Worm (Caenorhabditis elegans) whole organism, L2 larva: ENCODE results near the gene F35H10.6.

Source experiments
- C34F6.9 ChIP-seq: fragments of 150-350 bp; optimal IDR thresholded peaks from 2 replicates; lab custom pipeline; 2014; ENCODE audit warnings: missing biosample characterization, missing genetic modification characterization
- F13H6.1 ChIP-seq: sonication (generic microtip); optimal IDR thresholded peaks from 2 replicates; lab custom pipeline; 2016; ENCODE audit warnings: missing genetic modification characterization, missing compliant biosample characterization
- R02D3.7 ChIP-seq: fragments of 150-350 bp; optimal IDR thresholded peaks from 2 replicates; lab custom pipeline; 2014; ENCODE audit warnings: missing biosample characterization, missing genetic modification characterization
- Y55F3AM.14 ChIP-seq: fragments of 200-800 bp; sonication (Bioruptor generic); optimal IDR thresholded peaks from 2 replicates; lab custom pipeline; 2018; ENCODE audit warnings: mild to moderate bottlenecking, missing genetic modification characterization, missing compliant biosample characterization
- ZK546.5 ChIP-seq: sonication (generic microtip); optimal IDR thresholded peaks from 2 replicates; lab custom pipeline; 2017; ENCODE audit warnings: missing biosample characterization, missing genetic modification characterization
- alr-1 ChIP-seq: fragments of 150-350 bp; optimal IDR thresholded peaks from 2 replicates; lab custom pipeline; 2014; ENCODE audit warnings: missing biosample characterization, missing genetic modification characterization
- aly-2 ChIP-seq: fragments of 150-350 bp; optimal IDR thresholded peaks from 2 replicates; lab custom pipeline; 2014; ENCODE audit warnings: missing biosample characterization, missing genetic modification characterization
- ama-1 ChIP-seq: fragments of 150-350 bp; optimal IDR thresholded peaks from 2 replicates; lab custom pipeline; 2018; ENCODE audit warnings: inconsistent platforms
- blmp-1 ChIP-seq: sonication (generic microtip); optimal IDR thresholded peaks from 2 replicates; lab custom pipeline; 2017; ENCODE audit warnings: missing genetic modification characterization, mild to moderate bottlenecking, missing compliant biosample characterization, antibody characterized with exemption, moderate library complexity; ENCODE audit not compliant: insufficient read depth
- ceh-16 ChIP-seq: fragments of 150-350 bp; optimal IDR thresholded peaks from 2 replicates; lab custom pipeline; 2014; ENCODE audit warnings: missing biosample characterization, missing genetic modification characterization
- ceh-82 ChIP-seq: fragments of 150-350 bp; optimal IDR thresholded peaks from 2 replicates; lab custom pipeline; 2014; ENCODE audit warnings: missing biosample characterization, missing genetic modification characterization
- crh-2 ChIP-seq: sonication (generic microtip); optimal IDR thresholded peaks from 2 replicates; lab custom pipeline; 2017; ENCODE audit warnings: missing biosample characterization, missing genetic modification characterization
- dmd-4 ChIP-seq: sonication (generic microtip); optimal IDR thresholded peaks from 2 replicates; lab custom pipeline; 2017; ENCODE audit warnings: missing biosample characterization, missing genetic modification characterization
- egl-27 ChIP-seq: sonication (generic microtip); optimal IDR thresholded peaks from 3 replicates; lab custom pipeline; 2017; ENCODE audit warnings: missing biosample characterization, missing genetic modification reagents, missing genetic modification characterization
- elt-1 ChIP-seq: fragments of 150-350 bp; optimal IDR thresholded peaks from 2 replicates; lab custom pipeline; 2014; ENCODE audit warnings: missing biosample characterization, missing genetic modification characterization
- elt-3 ChIP-seq: sonication (generic microtip); optimal IDR thresholded peaks from 2 replicates; lab custom pipeline; 2017; ENCODE audit warnings: missing biosample characterization, missing genetic modification characterization
- fos-1 ChIP-seq: fragments of 150-350 bp; optimal IDR thresholded peaks from 2 replicates; lab custom pipeline; 2014; ENCODE audit warnings: missing biosample characterization, missing genetic modification characterization
- gmeb-1 ChIP-seq: fragments of 150-350 bp; optimal IDR thresholded peaks from 2 replicates; lab custom pipeline; 2014; ENCODE audit warnings: missing biosample characterization, missing genetic modification characterization
- lin-13 ChIP-seq: fragments of 150-350 bp; optimal IDR thresholded peaks from 2 replicates; lab custom pipeline; 2014; ENCODE audit warnings: missing biosample characterization, missing genetic modification reagents, missing genetic modification characterization
- lin-39 ChIP-seq: fragments of 150-350 bp; optimal IDR thresholded peaks from 2 replicates; lab custom pipeline; 2014; ENCODE audit warnings: missing biosample characterization, missing genetic modification reagents, missing genetic modification characterization
- lsy-2 ChIP-seq, 2 experiments: fragments of 150-350 bp in 1 of 2; sonication (generic microtip) in 1 of 2; optimal IDR thresholded peaks; 2 replicates each; lab custom pipeline; 2014 to 2017; ENCODE audit warnings: missing biosample characterization in 2 of 2, missing genetic modification characterization in 2 of 2
- mab-5 ChIP-seq: fragments of 150-350 bp; optimal IDR thresholded peaks from 2 replicates; lab custom pipeline; 2014; ENCODE audit warnings: missing biosample characterization, missing genetic modification characterization
- mbf-1 ChIP-seq: sonication (generic microtip); optimal IDR thresholded peaks from 2 replicates; lab custom pipeline; 2017; ENCODE audit warnings: missing biosample characterization, missing genetic modification characterization
- mdl-1 ChIP-seq, 2 experiments: fragments of 150-350 bp in 1 of 2; sonication (generic microtip) in 1 of 2; optimal IDR thresholded peaks; 2 replicates each; lab custom pipeline; 2017; ENCODE audit warnings: missing biosample characterization in 2 of 2, missing genetic modification characterization in 2 of 2
- nhr-10 ChIP-seq: sonication (generic microtip); optimal IDR thresholded peaks from 2 replicates; lab custom pipeline; 2017; ENCODE audit warnings: missing biosample characterization, missing genetic modification characterization
- nhr-11 ChIP-seq: fragments of 150-350 bp; optimal IDR thresholded peaks from 2 replicates; lab custom pipeline; 2014; ENCODE audit warnings: missing biosample characterization, missing genetic modification characterization
- nhr-12 ChIP-seq: fragments of 150-350 bp; optimal IDR thresholded peaks from 2 replicates; lab custom pipeline; 2014; ENCODE audit warnings: missing biosample characterization, missing genetic modification characterization
- nhr-129 ChIP-seq: fragments of 150-350 bp; optimal IDR thresholded peaks from 2 replicates; lab custom pipeline; 2014; ENCODE audit warnings: missing biosample characterization, missing genetic modification characterization
- nhr-21 ChIP-seq: fragments of 150-350 bp; optimal IDR thresholded peaks from 2 replicates; lab custom pipeline; 2014; ENCODE audit warnings: missing biosample characterization, missing genetic modification characterization
- nhr-23 ChIP-seq: fragments of 150-350 bp; optimal IDR thresholded peaks from 2 replicates; lab custom pipeline; 2014; ENCODE audit warnings: missing biosample characterization, missing genetic modification reagents, missing genetic modification characterization
- nhr-237 ChIP-seq: fragments of 150-350 bp; optimal IDR thresholded peaks from 2 replicates; lab custom pipeline; 2014; ENCODE audit warnings: missing biosample characterization, missing genetic modification characterization
- nhr-25 ChIP-seq: fragments of 150-350 bp; sonication (generic microtip); optimal IDR thresholded peaks from 3 replicates; lab custom pipeline; 2014; ENCODE audit warnings: missing biosample characterization, missing genetic modification characterization
- nhr-6 ChIP-seq: fragments of 150-350 bp; optimal IDR thresholded peaks from 2 replicates; lab custom pipeline; 2014; ENCODE audit warnings: missing biosample characterization, missing genetic modification characterization
- nhr-77 ChIP-seq: fragments of 150-350 bp; optimal IDR thresholded peaks from 2 replicates; lab custom pipeline; 2014; ENCODE audit warnings: missing biosample characterization, missing genetic modification characterization
- peb-1 ChIP-seq: fragments of 150-350 bp; optimal IDR thresholded peaks from 2 replicates; lab custom pipeline; 2014; ENCODE audit warnings: missing biosample characterization, missing genetic modification characterization
- sem-4 ChIP-seq: fragments of 150-350 bp; optimal IDR thresholded peaks from 2 replicates; lab custom pipeline; 2014; ENCODE audit warnings: missing biosample characterization, missing genetic modification reagents, missing genetic modification characterization
- skn-1 ChIP-seq: sonication (generic microtip); optimal IDR thresholded peaks from 2 replicates; lab custom pipeline; 2017; ENCODE audit warnings: missing biosample characterization, missing genetic modification characterization
- sma-3 ChIP-seq: sonication (generic microtip); optimal IDR thresholded peaks from 2 replicates; lab custom pipeline; 2016; ENCODE audit warnings: missing genetic modification reagents, missing genetic modification characterization, missing compliant biosample characterization
- sma-9 ChIP-seq, 2 experiments: fragments of 150-350 bp in 1 of 2; sonication (generic microtip) in 1 of 2; optimal IDR thresholded peaks; 2 replicates each; lab custom pipeline; 2014 to 2016; ENCODE audit warnings: missing genetic modification characterization in 2 of 2, mild to moderate bottlenecking in 1 of 2, missing biosample characterization in 1 of 2, missing compliant biosample characterization in 1 of 2, missing genetic modification reagents in 1 of 2, moderate library complexity in 1 of 2
- snpc-4 ChIP-seq: fragments of 150-350 bp; optimal IDR thresholded peaks from 2 replicates; lab custom pipeline; 2014; ENCODE audit warnings: missing biosample characterization, missing genetic modification characterization
- unc-39 ChIP-seq: fragments of 150-350 bp; optimal IDR thresholded peaks from 2 replicates; lab custom pipeline; 2014; ENCODE audit warnings: missing biosample characterization, missing genetic modification characterization
- unc-55 ChIP-seq: fragments of 150-350 bp; sonication (generic microtip); optimal IDR thresholded peaks from 3 replicates; lab custom pipeline; 2014; ENCODE audit warnings: missing biosample characterization, missing genetic modification reagents, missing genetic modification characterization
- unc-62 ChIP-seq: fragments of 150-350 bp; optimal IDR thresholded peaks from 2 replicates; lab custom pipeline; 2014; ENCODE audit warnings: missing biosample characterization, missing genetic modification reagents, missing genetic modification characterization
- zag-1 ChIP-seq: fragments of 150-350 bp; optimal IDR thresholded peaks from 2 replicates; lab custom pipeline; 2014; ENCODE audit warnings: missing biosample characterization, missing genetic modification characterization
- ztf-1 ChIP-seq: fragments of 200-800 bp; sonication (Bioruptor generic); conservative IDR thresholded peaks from 2 replicates; pipeline ENCODE4 v1.3.6; 2022; ENCODE audit warnings: missing genetic modification characterization, missing compliant biosample characterization
- ztf-11 ChIP-seq: sonication (generic microtip); optimal IDR thresholded peaks from 2 replicates; lab custom pipeline; 2017; ENCODE audit warnings: missing biosample characterization, missing genetic modification characterization
- ztf-4 ChIP-seq: fragments of 150-350 bp; optimal IDR thresholded peaks from 2 replicates; lab custom pipeline; 2014; ENCODE audit warnings: missing biosample characterization, missing genetic modification characterization

F35H10.6 gene

DNA sequence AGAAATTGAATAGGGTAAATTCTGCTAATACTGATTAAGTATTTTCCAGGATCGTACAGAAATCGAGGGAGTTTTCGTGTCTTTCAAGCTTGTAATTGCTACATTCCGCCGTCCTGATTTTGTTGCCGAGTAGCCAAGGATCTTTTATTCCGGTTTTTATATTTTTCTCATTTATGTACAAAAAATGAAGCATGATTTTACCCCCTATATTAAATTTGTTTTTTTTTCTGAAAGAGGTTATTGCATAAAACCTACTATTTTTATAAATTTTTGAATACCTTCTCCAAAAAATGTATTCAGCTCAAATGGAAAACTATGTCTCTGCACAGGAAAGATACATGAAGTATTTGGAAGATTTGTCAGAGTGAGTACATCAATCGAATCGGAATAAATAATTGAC, at the start of gene F35H10.6:
F35H10.6 (plus strand) TSS at position 301 of the 400 bp plus-strand sequence.
- no peak for TF ChIP-seq nhr-10 (tag; lab: Kevin White, UChicago)
- no peak for TF ChIP-seq lin-13 (GFP tag; lab: Kevin White, UChicago)
- no peak for TF ChIP-seq lsy-2 (tag; optimal IDR thresholded peaks at IDR 0.05; lab: Kevin White, UChicago)
- no peak for TF ChIP-seq ama-1 (lab: Kevin White, UChicago)
- no peak for TF ChIP-seq egl-27 (tag; lab: Kevin White, UChicago)
- no peak for TF ChIP-seq alr-1 (tag; lab: Kevin White, UChicago)
- TF ChIP-seq aly-2 (tag; lab: Kevin White, UChicago): no peak
- no peak for TF ChIP-seq sem-4 (tag; lab: Kevin White, UChicago)
- TF ChIP-seq nhr-129 (tag; lab: Kevin White, UChicago): no peak
- no peak for TF ChIP-seq nhr-237 (tag; lab: Kevin White, UChicago)
- no peak for TF ChIP-seq crh-2 (tag; lab: Kevin White, UChicago)
- no peak for TF ChIP-seq Y55F3AM.14 (GFP tag; lab: Kevin White, UChicago)
- no peak for TF ChIP-seq nhr-12 (tag; lab: Kevin White, UChicago)
- TF ChIP-seq nhr-25 (tag; lab: Kevin White, UChicago): no peak
- TF ChIP-seq ztf-4: no peak
- no peak for TF ChIP-seq sma-9 (GFP tag; optimal IDR thresholded peaks at IDR 0.05; lab: Kevin White, UChicago)
- no peak for TF ChIP-seq sma-9 (tag; optimal IDR thresholded peaks at IDR 0.05; lab: Kevin White, UChicago)
- no peak for TF ChIP-seq fos-1 (tag; lab: Kevin White, UChicago)
- TF ChIP-seq, all 48 proteins: peak for 0

DNA sequence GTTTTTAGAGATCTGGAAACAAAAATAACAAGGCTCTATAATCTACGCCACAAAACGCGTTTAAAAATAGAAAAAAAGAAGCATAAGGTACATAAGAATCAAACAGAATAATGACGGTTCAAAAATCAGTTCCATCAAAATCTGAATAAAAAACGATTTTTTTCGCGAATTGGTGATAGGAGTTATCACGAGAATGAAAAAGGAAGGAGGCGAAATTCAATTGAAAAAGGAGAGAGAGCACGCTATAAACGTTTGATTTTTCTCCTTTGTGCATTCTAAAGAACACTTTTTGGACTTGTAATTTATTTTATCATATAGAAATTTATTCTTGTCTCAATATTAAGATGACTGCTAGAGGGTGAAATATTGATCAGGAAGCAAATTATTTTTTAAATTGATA, 48.4 kb upstream of the F35H10.6 start:
- TF ChIP-seq sma-9 (GFP tag; optimal IDR thresholded peaks at IDR 0.05; lab: Kevin White, UChicago) (peak; percentile 27), sma-9 (tag; optimal IDR thresholded peaks at IDR 0.05; lab: Kevin White, UChicago) (no peak), fos-1 (tag; lab: Kevin White, UChicago) (peak; percentile 56), ceh-82 (tag; lab: Kevin White, UChicago) (no peak)

DNA sequence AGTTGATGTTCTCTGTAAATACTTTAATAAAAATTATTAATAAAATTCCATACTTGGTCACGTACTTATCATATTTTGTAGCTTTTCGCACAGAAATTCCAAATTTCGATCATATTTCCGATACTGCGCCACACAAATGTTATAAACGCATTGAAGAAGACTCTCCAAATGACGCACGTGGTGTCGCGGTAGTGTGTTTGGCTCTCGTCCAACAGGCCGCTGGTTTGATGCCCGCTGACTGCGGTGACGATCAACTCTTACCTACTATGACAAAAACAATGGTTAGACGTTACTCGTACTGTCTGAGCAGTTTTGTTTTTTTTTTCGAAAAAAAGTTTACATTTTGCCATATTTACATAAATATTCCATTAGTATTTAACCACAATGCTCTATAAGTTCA, 46.9 kb upstream of the F35H10.6 start:
- no peak for TF ChIP-seq lin-39 (tag; lab: Kevin White, UChicago)
- no peak for TF ChIP-seq peb-1
- no peak for TF ChIP-seq nhr-77 (tag; lab: Kevin White, UChicago)
- no peak for TF ChIP-seq nhr-10 (tag; lab: Kevin White, UChicago)
- no peak for TF ChIP-seq dmd-4 (tag; lab: Kevin White, UChicago)
- TF ChIP-seq C34F6.9 (tag; lab: Kevin White, UChicago): peak; percentile 62
- TF ChIP-seq zag-1 (tag; lab: Kevin White, UChicago): no peak
- no peak for TF ChIP-seq unc-39 (tag; lab: Kevin White, UChicago)
- TF ChIP-seq ZK546.5: no peak
- TF ChIP-seq skn-1 (tag; lab: Kevin White, UChicago): peak; percentile 18
- no peak for TF ChIP-seq R02D3.7 (tag; lab: Kevin White, UChicago)
- TF ChIP-seq nhr-21: peak; percentile 77
- no peak for TF ChIP-seq ztf-1 (GFP tag; lab: Robert Waterston, UW)
- no peak for TF ChIP-seq nhr-6
- peak; percentile 75 for TF ChIP-seq sma-9 (GFP tag; optimal IDR thresholded peaks at IDR 0.05; lab: Kevin White, UChicago)
- no peak for TF ChIP-seq sma-9 (tag; optimal IDR thresholded peaks at IDR 0.05; lab: Kevin White, UChicago)
- TF ChIP-seq lin-13 (GFP tag; lab: Kevin White, UChicago): peak; percentile 46
- no peak for TF ChIP-seq mbf-1 (tag; lab: Kevin White, UChicago)
- peak; percentile 56 for TF ChIP-seq sma-3 (GFP tag; lab: Kevin White, UChicago)
- TF ChIP-seq nhr-129 (tag; lab: Kevin White, UChicago): peak; percentile 81
- peak; percentile 26 for TF ChIP-seq nhr-25 (tag; lab: Kevin White, UChicago)
- no peak for TF ChIP-seq egl-27 (tag; lab: Kevin White, UChicago)
- peak; percentile 35 for TF ChIP-seq sem-4 (tag; lab: Kevin White, UChicago)
- peak; percentile 66 for TF ChIP-seq fos-1 (tag; lab: Kevin White, UChicago)
- TF ChIP-seq unc-62: no peak
- no peak for TF ChIP-seq elt-1 (tag; lab: Kevin White, UChicago)
- TF ChIP-seq snpc-4 (tag; lab: Kevin White, UChicago): no peak
- TF ChIP-seq nhr-237 (tag; lab: Kevin White, UChicago): no peak
- TF ChIP-seq elt-3 (tag; lab: Kevin White, UChicago): no peak
- no peak for TF ChIP-seq blmp-1 (tag; lab: Kevin White, UChicago)
- TF ChIP-seq crh-2 (tag; lab: Kevin White, UChicago): peak; percentile 58
- TF ChIP-seq ztf-11 (tag; lab: Kevin White, UChicago): no peak
- TF ChIP-seq mdl-1 (tag; optimal IDR thresholded peaks at IDR 0.05; lab: Kevin White, UChicago): peak; percentile 52 to 66
- peak; percentile 63 for TF ChIP-seq F13H6.1 (tag; lab: Kevin White, UChicago)
- TF ChIP-seq ztf-4: no peak
- TF ChIP-seq nhr-11 (tag; lab: Kevin White, UChicago): no peak
- peak; percentile 53 for TF ChIP-seq gmeb-1 (tag; lab: Kevin White, UChicago)
- TF ChIP-seq Y55F3AM.14 (GFP tag; lab: Kevin White, UChicago): peak; percentile 47
- TF ChIP-seq aly-2 (tag; lab: Kevin White, UChicago): no peak
- TF ChIP-seq mab-5 (tag; lab: Kevin White, UChicago): peak; percentile 25
- TF ChIP-seq nhr-23 (tag; lab: Kevin White, UChicago): no peak
- peak; percentile 45 to 65 for TF ChIP-seq lsy-2 (tag; optimal IDR thresholded peaks at IDR 0.05; lab: Kevin White, UChicago)
- TF ChIP-seq ama-1 (lab: Kevin White, UChicago): no peak
- peak; percentile 15 for TF ChIP-seq ceh-16 (tag; lab: Kevin White, UChicago)
- no peak for TF ChIP-seq alr-1 (tag; lab: Kevin White, UChicago)
- TF ChIP-seq unc-55 (GFP tag; lab: Kevin White, UChicago): peak; percentile 90
